Fruit fly (Drosophila melanogaster) whole organism, embryonic: ENCODE data around the gene CG2617.

Experiments used
- Abd-B ChIP-seq: fragments of 200-800 bp; sonication (Bioruptor generic); optimal IDR thresholded peaks from 2 replicates; lab custom pipeline; 2018; ENCODE audit warnings: missing biosample characterization, mild to moderate bottlenecking, missing genetic modification characterization, moderate library complexity
- Ada2b ChIP-seq: fragments of 200-800 bp; sonication (Bioruptor generic); IDR thresholded peaks from 2 replicates; pipeline ENCODE4 v1.3.6; 2022; ENCODE audit warnings: missing biosample characterization, missing genetic modification characterization
- CG12104 ChIP-seq: fragments of 200-800 bp; sonication (Bioruptor generic); optimal IDR thresholded peaks from 3 replicates; lab custom pipeline; 2016; ENCODE audit warnings: missing biosample characterization, missing genetic modification characterization
- CG12236 ChIP-seq: fragments of 200-800 bp; sonication (Bioruptor generic); optimal IDR thresholded peaks from 2 replicates; lab custom pipeline; 2016; ENCODE audit warnings: missing biosample characterization, missing genetic modification characterization
- CG12299 ChIP-seq: fragments of 200-800 bp; sonication (Bioruptor generic); optimal IDR thresholded peaks from 2 replicates; lab custom pipeline; 2018; ENCODE audit warnings: missing biosample characterization, mild to moderate bottlenecking, missing genetic modification characterization
- CG1233 ChIP-seq: fragments of 200-800 bp; sonication (Bioruptor generic); optimal IDR thresholded peaks from 4 replicates; lab custom pipeline; 2018; ENCODE audit warnings: missing biosample characterization, mild to moderate bottlenecking, missing genetic modification characterization
- CG12391 ChIP-seq: fragments of 200-800 bp; sonication (Bioruptor generic); optimal IDR thresholded peaks from 3 replicates; lab custom pipeline; 2018; ENCODE audit warnings: missing biosample characterization, mild to moderate bottlenecking, missing genetic modification characterization, moderate library complexity
- CG13123 ChIP-seq: fragments of 200-800 bp; sonication (Bioruptor generic); optimal IDR thresholded peaks from 2 replicates; lab custom pipeline; 2016; ENCODE audit warnings: missing biosample characterization, missing genetic modification characterization
- CG14014 ChIP-seq: fragments of 200-800 bp; sonication (Bioruptor generic); IDR thresholded peaks from 2 replicates; pipeline ENCODE4 v1.3.6; 2022; ENCODE audit warnings: missing biosample characterization, missing genetic modification characterization
- CG17359 ChIP-seq: fragments of 200-800 bp; sonication (Bioruptor generic); optimal IDR thresholded peaks from 3 replicates; lab custom pipeline; 2018; ENCODE audit warnings: missing biosample characterization, mild to moderate bottlenecking, missing genetic modification characterization, moderate library complexity
- CG18011 ChIP-seq: fragments of 200-800 bp; sonication (Bioruptor generic); optimal IDR thresholded peaks from 2 replicates; lab custom pipeline; 2017; ENCODE audit warnings: missing biosample characterization, missing genetic modification characterization, mild to moderate bottlenecking, moderate library complexity, missing genotype
- CG18476 ChIP-seq: fragments of 200-800 bp; sonication (Bioruptor generic); optimal IDR thresholded peaks from 2 replicates; lab custom pipeline; 2016; ENCODE audit warnings: missing biosample characterization, mild to moderate bottlenecking, missing genetic modification characterization
- CG31388 ChIP-seq: fragments of 200-800 bp; sonication (Bioruptor generic); optimal IDR thresholded peaks from 2 replicates; lab custom pipeline; 2016; ENCODE audit warnings: missing biosample characterization, missing genetic modification characterization
- CG34224 ChIP-seq: fragments of 200-800 bp; sonication (Bioruptor generic); IDR thresholded peaks from 3 replicates; pipeline ENCODE4 v1.3.6; 2022; ENCODE audit warnings: missing biosample characterization, missing genetic modification characterization; ENCODE audit not compliant: partially characterized antibody
- CG34422 ChIP-seq: fragments of 200-800 bp; sonication (Bioruptor generic); IDR thresholded peaks from 3 replicates; pipeline ENCODE4 v1.3.6; 2022; ENCODE audit warnings: missing biosample characterization, missing genetic modification characterization
- CG7372 ChIP-seq: fragments of 200-800 bp; sonication (Bioruptor generic); IDR thresholded peaks from 2 replicates; pipeline ENCODE4 v1.3.6; 2022; ENCODE audit warnings: missing biosample characterization, missing genetic modification characterization
- CHES-1-like ChIP-seq: fragments of 200-800 bp; sonication (Bioruptor generic); optimal IDR thresholded peaks from 2 replicates; lab custom pipeline; 2016; ENCODE audit warnings: missing biosample characterization, missing genetic modification characterization
- Ets65A ChIP-seq: fragments of 200-800 bp; sonication (Bioruptor generic); peaks from one replicate; lab custom pipeline; 2016; ENCODE audit warnings: missing biosample characterization, missing genetic modification characterization
- H15 ChIP-seq: fragments of 200-800 bp; sonication (Bioruptor generic); IDR thresholded peaks from 3 replicates; pipeline ENCODE4 v1.3.6; 2022; ENCODE audit warnings: missing biosample characterization, missing genetic modification characterization
- Hr51 ChIP-seq, 2 experiments: fragments of 200-800 bp; sonication (Bioruptor generic); optimal IDR thresholded peaks; 2 replicates in 1 of 2; 3 replicates in 1 of 2; lab custom pipeline; 2016 to 2018; ENCODE audit warnings: missing biosample characterization in 2 of 2, missing genetic modification characterization in 2 of 2, mild to moderate bottlenecking in 1 of 2, moderate library complexity in 1 of 2
- Kr ChIP-seq: fragments of 200-800 bp; sonication (Bioruptor generic); optimal IDR thresholded peaks from 2 replicates; lab custom pipeline; 2017; ENCODE audit warnings: missing biosample characterization, mild to moderate bottlenecking, missing genetic modification characterization
- Med ChIP-seq: fragments of 200-800 bp; sonication (Bioruptor generic); peaks from one replicate; lab custom pipeline; 2016; ENCODE audit warnings: missing biosample characterization, missing genetic modification characterization, mild to moderate bottlenecking, inconsistent platforms, moderate library complexity
- Meics ChIP-seq: fragments of 200-800 bp; sonication (Bioruptor generic); optimal IDR thresholded peaks from 2 replicates; lab custom pipeline; 2017; ENCODE audit warnings: missing biosample characterization, mild to moderate bottlenecking, missing genetic modification characterization
- Mes4 ChIP-seq: fragments of 200-800 bp; sonication (Bioruptor generic); optimal IDR thresholded peaks from 2 replicates; lab custom pipeline; 2016; ENCODE audit warnings: missing biosample characterization, missing genetic modification characterization
- Neu2 ChIP-seq: fragments of 200-800 bp; sonication (Bioruptor generic); optimal IDR thresholded peaks from 3 replicates; lab custom pipeline; 2016; ENCODE audit warnings: missing biosample characterization, missing genetic modification characterization, borderline replicate concordance
- Ssrp ChIP-seq: fragments of 200-800 bp; sonication (Bioruptor generic); optimal IDR thresholded peaks from 2 replicates; lab custom pipeline; 2018; ENCODE audit warnings: missing biosample characterization, mild to moderate bottlenecking, missing genetic modification characterization, moderate library complexity
- Stat92E ChIP-seq, 3 experiments: fragments of >200 bp in 2 of 3; fragments of 200-800 bp in 1 of 3; sonication (Bioruptor generic) in 1 of 3; optimal IDR thresholded peaks; 2 replicates each; lab custom pipeline; 2017 to 2019; ENCODE audit warnings: missing biosample characterization in 3 of 3, missing genetic modification characterization in 3 of 3, mild to moderate bottlenecking in 1 of 3, moderate library complexity in 1 of 3
- Tbp ChIP-seq: fragments of >200 bp; optimal IDR thresholded peaks from 2 replicates; lab custom pipeline; 2018; ENCODE audit warnings: missing biosample characterization, missing genetic modification characterization
- Xrp1 ChIP-seq: fragments of 200-800 bp; sonication (Bioruptor generic); IDR thresholded peaks from 2 replicates; pipeline ENCODE4 v1.3.6; 2022; ENCODE audit warnings: missing biosample characterization, missing genetic modification characterization
- al ChIP-seq: fragments of 200-800 bp; sonication (Bioruptor generic); IDR thresholded peaks from 2 replicates; pipeline ENCODE4 v1.3.6; 2022; ENCODE audit warnings: missing biosample characterization, missing genetic modification characterization
- ap ChIP-seq: fragments of 200-800 bp; sonication (Bioruptor generic); IDR thresholded peaks from 2 replicates; pipeline ENCODE4 v1.3.6; 2022; ENCODE audit warnings: missing biosample characterization, missing genetic modification characterization
- bbx ChIP-seq: fragments of 200-800 bp; sonication (Bioruptor generic); IDR thresholded peaks from 2 replicates; pipeline ENCODE4 v1.3.6; 2022; ENCODE audit warnings: missing biosample characterization, missing genetic modification characterization; ENCODE audit not compliant: partially characterized antibody
- bsh ChIP-seq, 2 experiments: fragments of 200-800 bp; sonication (Bioruptor generic); optimal IDR thresholded peaks; 2 replicates each; lab custom pipeline; 2017 to 2018; ENCODE audit warnings: mild to moderate bottlenecking in 2 of 2, missing biosample characterization in 2 of 2, missing genetic modification characterization in 2 of 2, moderate library complexity in 1 of 2
- cwo ChIP-seq: fragments of 200-800 bp; sonication (Bioruptor generic); optimal IDR thresholded peaks from 3 replicates; lab custom pipeline; 2017; ENCODE audit warnings: missing biosample characterization, missing genetic modification characterization, mild to moderate bottlenecking, moderate library complexity, missing genetic modification reagents
- dpn ChIP-seq, 2 experiments: fragments of 200-800 bp; sonication (Bioruptor generic); optimal IDR thresholded peaks; 3 replicates each; lab custom pipeline; 2016; ENCODE audit warnings: missing biosample characterization in 2 of 2, missing genetic modification characterization in 2 of 2
- dysf ChIP-seq: fragments of 200-800 bp; sonication (Bioruptor generic); IDR thresholded peaks from 3 replicates; pipeline ENCODE4 v1.3.6; 2022; ENCODE audit warnings: missing biosample characterization, missing genetic modification characterization
- kah ChIP-seq: fragments of 200-800 bp; sonication (Bioruptor generic); optimal IDR thresholded peaks from 2 replicates; lab custom pipeline; 2018; ENCODE audit warnings: missing biosample characterization, mild to moderate bottlenecking, missing genetic modification characterization
- ken ChIP-seq: fragments of 200-800 bp; sonication (Bioruptor generic); IDR thresholded peaks from 3 replicates; pipeline ENCODE4 v1.3.6; 2022; ENCODE audit warnings: missing biosample characterization, missing genetic modification characterization
- onecut ChIP-seq: fragments of 200-800 bp; sonication (Bioruptor generic); IDR thresholded peaks from 2 replicates; pipeline ENCODE4 v1.3.6; 2022; ENCODE audit warnings: missing biosample characterization, missing genetic modification characterization
- ro ChIP-seq: fragments of 200-800 bp; sonication (Bioruptor generic); IDR thresholded peaks from 2 replicates; pipeline ENCODE4 v1.3.6; 2022; ENCODE audit warnings: missing biosample characterization, missing genetic modification characterization
- sob ChIP-seq: fragments of 200-800 bp; sonication (Bioruptor generic); IDR thresholded peaks from 2 replicates; pipeline ENCODE4 v1.3.6; 2022; ENCODE audit warnings: missing biosample characterization, missing genetic modification characterization
- sqz ChIP-seq: fragments of 200-800 bp; sonication (Bioruptor generic); optimal IDR thresholded peaks from 3 replicates; lab custom pipeline; 2018; ENCODE audit warnings: missing biosample characterization, mild to moderate bottlenecking, missing genetic modification characterization
- sug ChIP-seq: fragments of 200-800 bp; optimal IDR thresholded peaks from 2 replicates; lab custom pipeline; 2019; ENCODE audit warnings: missing biosample characterization, mild to moderate bottlenecking, missing genetic modification characterization, moderate library complexity
- tll ChIP-seq, 2 experiments: fragments of 200-800 bp in 1 of 2; fragments of >200 bp in 1 of 2; sonication (Bioruptor generic) in 1 of 2; optimal IDR thresholded peaks; 2 replicates each; lab custom pipeline; 2017 to 2019; ENCODE audit warnings: missing biosample characterization in 2 of 2, missing genetic modification characterization in 2 of 2, mild to moderate bottlenecking in 1 of 2, moderate library complexity in 1 of 2
- tup ChIP-seq: fragments of 200-800 bp; sonication (Bioruptor generic); optimal IDR thresholded peaks from 2 replicates; lab custom pipeline; 2016; ENCODE audit warnings: missing biosample characterization, mild to moderate bottlenecking, missing genetic modification characterization, moderate library complexity
- tx ChIP-seq: fragments of 200-800 bp; sonication (Bioruptor generic); optimal IDR thresholded peaks from 2 replicates; lab custom pipeline; 2016; ENCODE audit warnings: missing biosample characterization, missing genetic modification characterization

Gene CG2617

dm6 chr2L:20649891-20650290 lies 32.3 kb upstream of the CG2617 start, which contains the start of gene CG2611 (continued):
- peak; percentile 39; the same call in 1 of the 2 replicates for TF ChIP-seq Ada2b (GFP tag; lab: Robert Waterston, UW)
- peak; percentile 16 for TF ChIP-seq CG18011 (GFP tag; lab: Kevin White, UChicago)
- TF ChIP-seq CG34422 (GFP tag; lab: Robert Waterston, UW) = peak; percentile 75; the same call in 2 of the 3 replicates
- TF ChIP-seq CG34224 (GFP tag; lab: Robert Waterston, UW) = peak; percentile 28; the same call in 1 of the 3 replicates
- TF ChIP-seq CG31388 (GFP tag; lab: Kevin White, UChicago) = no peak
- peak in 1 of 2 experiments; percentile 33 for TF ChIP-seq Hr51 (GFP tag; optimal IDR thresholded peaks at IDR 0.05; lab: Kevin White, UChicago)
- no peak for TF ChIP-seq Abd-B (GFP tag; lab: Kevin White, UChicago)
- TF ChIP-seq H15 = peak; percentile 8; the same call in 1 of the 3 replicates
- no peak for TF ChIP-seq CG7372 (GFP tag; lab: Robert Waterston, UW)
- peak; percentile 49; the same call in 1 of the 2 replicates for TF ChIP-seq al (GFP tag; lab: Robert Waterston, UW)
- no peak for TF ChIP-seq Stat92E (GFP tag; optimal IDR thresholded peaks at IDR 0.05; lab: Kevin White, UChicago)
- peak in 1 of 2 experiments; percentile 87 for TF ChIP-seq tll (GFP tag; optimal IDR thresholded peaks at IDR 0.05; lab: Kevin White, UChicago)
- TF ChIP-seq CG17359 = peak; percentile 1
- no peak for TF ChIP-seq Tbp (GFP tag; lab: Kevin White, UChicago)
- TF ChIP-seq bbx = no peak
- TF ChIP-seq ro (GFP tag; lab: Robert Waterston, UW) = no peak
- TF ChIP-seq Ssrp (tag; lab: Kevin White, UChicago) = peak; percentile 42
- TF ChIP-seq onecut = peak; percentile 28; the same call in 1 of the 2 replicates
- TF ChIP-seq Xrp1 (GFP tag; lab: Robert Waterston, UW) = peak; percentile 56
- TF ChIP-seq CG14014 (GFP tag; lab: Robert Waterston, UW) = peak; percentile 60
- peak in 1 of 2 experiments; percentile 46 for TF ChIP-seq bsh (GFP tag; optimal IDR thresholded peaks at IDR 0.05; lab: Kevin White, UChicago)
- peak; percentile 5 for TF ChIP-seq CG12104
- TF ChIP-seq cwo (GFP tag; lab: Kevin White, UChicago) = peak; percentile 16
- no peak for TF ChIP-seq Kr
- TF ChIP-seq sqz = no peak
- peak; percentile 24 for TF ChIP-seq CG12236
- TF ChIP-seq sob = peak; percentile 44; the same call in 1 of the 2 replicates
- TF ChIP-seq Med (GFP tag; lab: Kevin White, UChicago) = peak; percentile 77
- peak; percentile 37 for TF ChIP-seq tx (GFP tag; lab: Kevin White, UChicago)
- TF ChIP-seq CHES-1-like (GFP tag; lab: Kevin White, UChicago) = peak; percentile 65
- TF ChIP-seq Ets65A (GFP tag; lab: Kevin White, UChicago) = peak; percentile 94
- peak; percentile 44 for TF ChIP-seq CG18476
- TF ChIP-seq CG12391 (tag; lab: Kevin White, UChicago) = peak; percentile 63
- 0 out of 3 replicates have a peak, but pooled peaks have one; percentile 44 for TF ChIP-seq dysf (GFP tag; lab: Robert Waterston, UW)
- peak; percentile 28 for TF ChIP-seq CG13123 (GFP tag; lab: Kevin White, UChicago)
- peak; percentile 19 for TF ChIP-seq tup (GFP tag; lab: Kevin White, UChicago)
- TF ChIP-seq Mes4 (GFP tag; lab: Kevin White, UChicago) = peak; percentile 52
- no peak for TF ChIP-seq CG12299
- peak; percentile 3 for TF ChIP-seq Neu2 (GFP tag; lab: Kevin White, UChicago)
- peak; percentile 47 for TF ChIP-seq Meics (GFP tag; lab: Kevin White, UChicago)
- peak; percentile 26 for TF ChIP-seq sug (tag; lab: Kevin White, UChicago)
- 0 out of 3 replicates have a peak, but pooled peaks have one; percentile 38 for TF ChIP-seq ken
- TF ChIP-seq dpn (GFP tag; optimal IDR thresholded peaks at IDR 0.05; lab: Kevin White, UChicago) = peak; percentile 38 to 41
- TF ChIP-seq kah = no peak
- TF ChIP-seq ap (GFP tag; lab: Robert Waterston, UW) = no peak
- TF ChIP-seq CG1233 = peak; percentile 40
- TF ChIP-seq, all 482 proteins: peak for 196
